Worm (Caenorhabditis elegans) whole organism, late embryonic: ENCODE results near the gene K08H2.4.

Experiments
- lim-6 ChIP-seq: sonication (generic microtip); optimal IDR thresholded peaks from 2 replicates; lab custom pipeline; 2016; ENCODE audit warnings: missing genetic modification characterization, missing compliant biosample characterization
- nhr-11 ChIP-seq: fragments of 150-350 bp; optimal IDR thresholded peaks from 2 replicates; lab custom pipeline; 2014; ENCODE audit warnings: missing biosample characterization, missing genetic modification characterization
- unc-86 ChIP-seq: sonication (generic microtip); optimal IDR thresholded peaks from 2 replicates; lab custom pipeline; 2016; ENCODE audit warnings: missing genetic modification characterization, missing compliant biosample characterization

- TF ChIP-seq nhr-11 (tag; lab: Kevin White, UChicago) (no peak), unc-86 (tag; lab: Kevin White, UChicago) (no peak), lim-6 (tag; lab: Kevin White, UChicago) (no peak)
Measured at ce11 chrX:13206911-13207310, 31.4 kb upstream of the K08H2.4 start.
